Fruit fly (Drosophila melanogaster) whole organism, embryonic: ENCODE results near the gene SmydA-9.

Source experiments
- Abd-B ChIP-seq: fragments of 200-800 bp; sonication (Bioruptor generic); optimal IDR thresholded peaks from 2 replicates; lab custom pipeline; 2018; ENCODE audit warnings: missing biosample characterization, mild to moderate bottlenecking, missing genetic modification characterization, moderate library complexity
- B-H1 ChIP-seq: fragments of 200-800 bp; sonication (Bioruptor generic); IDR thresholded peaks from 3 replicates; pipeline ENCODE4 v1.3.6; 2022; ENCODE audit warnings: missing biosample characterization, missing genetic modification characterization
- Bgb ChIP-seq: fragments of 200-800 bp; sonication (Bioruptor generic); IDR thresholded peaks from 2 replicates; pipeline ENCODE4 v1.3.6; 2022; ENCODE audit warnings: missing biosample characterization, missing genetic modification characterization; ENCODE audit not compliant: partially characterized antibody
- CG10209 ChIP-seq: fragments of 200-800 bp; sonication (Bioruptor generic); optimal IDR thresholded peaks from 3 replicates; lab custom pipeline; 2017; ENCODE audit warnings: missing biosample characterization, mild to moderate bottlenecking, missing genetic modification characterization, missing genetic modification reagents
- CG11696 ChIP-seq: fragments of 200-800 bp; sonication (Bioruptor generic); IDR thresholded peaks from 2 replicates; pipeline ENCODE4 v1.3.6; 2022; ENCODE audit warnings: missing biosample characterization, missing genetic modification characterization
- CG13287 ChIP-seq: fragments of 200-800 bp; sonication (Bioruptor generic); IDR thresholded peaks from 2 replicates; pipeline ENCODE4 v1.3.6; 2022; ENCODE audit warnings: missing biosample characterization, missing genetic modification characterization; ENCODE audit not compliant: partially characterized antibody
- CG15514 ChIP-seq: fragments of 200-800 bp; sonication (Bioruptor generic); optimal IDR thresholded peaks from 3 replicates; lab custom pipeline; 2017; ENCODE audit warnings: missing biosample characterization, missing genetic modification characterization, mild to moderate bottlenecking, moderate library complexity, missing genetic modification reagents
- CG15696 ChIP-seq: fragments of 200-800 bp; sonication (Bioruptor generic); optimal IDR thresholded peaks from 2 replicates; lab custom pipeline; 2019; ENCODE audit warnings: missing biosample characterization, mild to moderate bottlenecking, missing genetic modification characterization, moderate library complexity
- CG16779 ChIP-seq: fragments of 200-800 bp; sonication (Bioruptor generic); IDR thresholded peaks from 2 replicates; pipeline ENCODE4 v1.3.6; 2022; ENCODE audit warnings: missing biosample characterization, missing genetic modification characterization
- CG17186 ChIP-seq: fragments of 200-800 bp; sonication (Bioruptor generic); optimal IDR thresholded peaks from 3 replicates; lab custom pipeline; 2017; ENCODE audit warnings: missing biosample characterization, missing genetic modification reagents, missing genetic modification characterization
- CG2129 ChIP-seq: fragments of 200-800 bp; sonication (Bioruptor generic); IDR thresholded peaks from 2 replicates; pipeline ENCODE4 v1.3.6; 2022; ENCODE audit warnings: missing biosample characterization, missing genetic modification characterization; ENCODE audit not compliant: partially characterized antibody
- CG31365 ChIP-seq: fragments of 200-800 bp; sonication (Bioruptor generic); optimal IDR thresholded peaks from 2 replicates; lab custom pipeline; 2018; ENCODE audit warnings: missing biosample characterization, mild to moderate bottlenecking, missing genetic modification characterization
- CG34224 ChIP-seq: fragments of 200-800 bp; sonication (Bioruptor generic); IDR thresholded peaks from 3 replicates; pipeline ENCODE4 v1.3.6; 2022; ENCODE audit warnings: missing biosample characterization, missing genetic modification characterization; ENCODE audit not compliant: partially characterized antibody
- CG3838 ChIP-seq: fragments of 200-800 bp; sonication (Bioruptor generic); optimal IDR thresholded peaks from 3 replicates; lab custom pipeline; 2016; ENCODE audit warnings: missing biosample characterization, missing genetic modification characterization
- CG3995 ChIP-seq: fragments of 200-800 bp; sonication (Bioruptor generic); optimal IDR thresholded peaks from 3 replicates; lab custom pipeline; 2016; ENCODE audit warnings: missing biosample characterization, missing genetic modification characterization
- CG43689 ChIP-seq: fragments of 200-800 bp; sonication (Bioruptor generic); IDR thresholded peaks from 2 replicates; pipeline ENCODE4 v1.3.6; 2022; ENCODE audit warnings: missing biosample characterization, missing genetic modification characterization
- CG4617 ChIP-seq: fragments of 200-800 bp; sonication (Bioruptor generic); optimal IDR thresholded peaks from 3 replicates; lab custom pipeline; 2016; ENCODE audit warnings: missing biosample characterization, missing genetic modification characterization, borderline replicate concordance
- CG5180 ChIP-seq: fragments of 200-800 bp; sonication (Bioruptor generic); optimal IDR thresholded peaks from 3 replicates; lab custom pipeline; 2017; ENCODE audit warnings: missing biosample characterization, missing genetic modification characterization, mild to moderate bottlenecking, moderate library complexity, missing genetic modification reagents
- CG6791 ChIP-seq: fragments of 200-800 bp; sonication (Bioruptor generic); IDR thresholded peaks from 3 replicates; pipeline ENCODE4 v1.3.6; 2022; ENCODE audit warnings: missing biosample characterization, missing genetic modification characterization; ENCODE audit not compliant: partially characterized antibody
- CG7963 ChIP-seq: fragments of 200-800 bp; sonication (Bioruptor generic); IDR thresholded peaks from 3 replicates; pipeline ENCODE4 v1.3.6; 2022; ENCODE audit warnings: missing biosample characterization, missing genetic modification characterization; ENCODE audit not compliant: partially characterized antibody
- CG8765 ChIP-seq: fragments of 200-800 bp; sonication (Bioruptor generic); IDR thresholded peaks from 2 replicates; pipeline ENCODE4 v1.3.6; 2022; ENCODE audit warnings: missing biosample characterization, missing genetic modification characterization
- CG9437 ChIP-seq: fragments of 200-800 bp; sonication (Bioruptor generic); optimal IDR thresholded peaks from 2 replicates; lab custom pipeline; 2018; ENCODE audit warnings: missing biosample characterization, mild to moderate bottlenecking, missing genetic modification characterization
- Chrac-16 ChIP-seq: fragments of 200-800 bp; sonication (Bioruptor generic); optimal IDR thresholded peaks from 3 replicates; lab custom pipeline; 2016; ENCODE audit warnings: missing biosample characterization, missing genetic modification characterization
- Dll ChIP-seq: fragments of 200-800 bp; sonication (Bioruptor generic); IDR thresholded peaks from 4 replicates; pipeline ENCODE4 v1.3.6; 2022; ENCODE audit warnings: missing biosample characterization, missing genetic modification characterization; ENCODE audit not compliant: partially characterized antibody
- Doc3 ChIP-seq: fragments of 200-800 bp; sonication (Bioruptor generic); IDR thresholded peaks from 3 replicates; pipeline ENCODE4 v1.3.6; 2022; ENCODE audit warnings: missing biosample characterization, missing genetic modification characterization; ENCODE audit not compliant: partially characterized antibody
- Gug ChIP-seq: fragments of 200-800 bp; sonication (Bioruptor generic); IDR thresholded peaks from 4 replicates; pipeline ENCODE4 v1.3.6; 2022; ENCODE audit warnings: missing biosample characterization, missing genetic modification characterization
- Mes4 ChIP-seq: fragments of 200-800 bp; sonication (Bioruptor generic); optimal IDR thresholded peaks from 2 replicates; lab custom pipeline; 2016; ENCODE audit warnings: missing biosample characterization, missing genetic modification characterization
- NK7.1 ChIP-seq: fragments of 200-800 bp; sonication (Bioruptor generic); optimal IDR thresholded peaks from 3 replicates; lab custom pipeline; 2016; ENCODE audit warnings: missing biosample characterization, missing genetic modification characterization
- Scr ChIP-seq: fragments of 200-800 bp; sonication (Bioruptor generic); IDR thresholded peaks from 2 replicates; pipeline ENCODE4 v1.3.6; 2022; ENCODE audit warnings: missing biosample characterization, missing genetic modification characterization; ENCODE audit not compliant: partially characterized antibody
- Sin3A ChIP-seq: fragments of >200 bp; optimal IDR thresholded peaks from 2 replicates; lab custom pipeline; 2018
- Sry-δ ChIP-seq: fragments of 200-800 bp; sonication (Bioruptor generic); optimal IDR thresholded peaks from 2 replicates; lab custom pipeline; 2016; ENCODE audit warnings: missing biosample characterization, missing genetic modification characterization
- ato ChIP-seq: fragments of 200-800 bp; sonication (Bioruptor generic); IDR thresholded peaks from 2 replicates; pipeline ENCODE4 v1.3.6; 2022; ENCODE audit warnings: missing biosample characterization, missing genetic modification characterization; ENCODE audit not compliant: partially characterized antibody
- bbx ChIP-seq: fragments of 200-800 bp; sonication (Bioruptor generic); IDR thresholded peaks from 2 replicates; pipeline ENCODE4 v1.3.6; 2022; ENCODE audit warnings: missing biosample characterization, missing genetic modification characterization; ENCODE audit not compliant: partially characterized antibody
- chinmo ChIP-seq: fragments of 200-800 bp; sonication (Bioruptor generic); IDR thresholded peaks from 4 replicates; pipeline ENCODE4 v1.3.6; 2022; ENCODE audit warnings: missing biosample characterization, missing genetic modification characterization; ENCODE audit not compliant: partially characterized antibody
- chn ChIP-seq: fragments of 200-800 bp; sonication (Bioruptor generic); optimal IDR thresholded peaks from 2 replicates; lab custom pipeline; 2016; ENCODE audit warnings: missing biosample characterization, missing genetic modification characterization
- dmrt99B ChIP-seq: fragments of 200-800 bp; sonication (Bioruptor generic); optimal IDR thresholded peaks from 2 replicates; lab custom pipeline; 2018; ENCODE audit warnings: missing biosample characterization, mild to moderate bottlenecking, missing genetic modification characterization, moderate library complexity
- hbn ChIP-seq: fragments of 200-800 bp; sonication (Bioruptor generic); IDR thresholded peaks from 2 replicates; pipeline ENCODE4 v1.3.6; 2022; ENCODE audit warnings: missing biosample characterization, missing genetic modification characterization; ENCODE audit not compliant: partially characterized antibody
- knrl ChIP-seq: fragments of 200-800 bp; sonication (Bioruptor generic); IDR thresholded peaks from 3 replicates; pipeline ENCODE4 v1.3.6; 2022; ENCODE audit warnings: missing biosample characterization, missing genetic modification characterization; ENCODE audit not compliant: partially characterized antibody
- pita ChIP-seq: fragments of 200-800 bp; sonication (Bioruptor generic); optimal IDR thresholded peaks from 2 replicates; lab custom pipeline; 2017; ENCODE audit warnings: missing biosample characterization, mild to moderate bottlenecking, missing genetic modification characterization
- prd ChIP-seq, 3 experiments: fragments of >200 bp in 2 of 3; fragments of 200-800 bp in 1 of 3; sonication (Bioruptor generic) in 1 of 3; optimal IDR thresholded peaks in 2 of 3; IDR thresholded peaks in 1 of 3; 2 replicates in 2 of 3; 3 replicates in 1 of 3; pipeline versions ENCODE4 v1.3.6 to Lab custom; 2017 to 2022; ENCODE audit warnings: missing biosample characterization in 1 of 3, missing genetic modification characterization in 1 of 3
- pzg ChIP-seq: fragments of 200-800 bp; sonication (Bioruptor generic); optimal IDR thresholded peaks from 3 replicates; lab custom pipeline; 2018; ENCODE audit warnings: missing biosample characterization, mild to moderate bottlenecking, missing genetic modification characterization, moderate library complexity
- sima ChIP-seq: fragments of 200-800 bp; sonication (Bioruptor generic); optimal IDR thresholded peaks from 2 replicates; lab custom pipeline; 2016; ENCODE audit warnings: missing biosample characterization, missing genetic modification characterization
- sna ChIP-seq: fragments of 200-800 bp; sonication (Bioruptor generic); IDR thresholded peaks from 2 replicates; pipeline ENCODE4 v1.3.6; 2022; ENCODE audit warnings: missing biosample characterization, missing genetic modification characterization; ENCODE audit not compliant: partially characterized antibody
- stwl ChIP-seq: fragments of 200-800 bp; sonication (Bioruptor generic); optimal IDR thresholded peaks from 3 replicates; lab custom pipeline; 2018; ENCODE audit warnings: missing biosample characterization, mild to moderate bottlenecking, missing genetic modification characterization, moderate library complexity
- tna ChIP-seq: fragments of 200-800 bp; sonication (Bioruptor generic); IDR thresholded peaks from 2 replicates; pipeline ENCODE4 v1.3.6; 2022; ENCODE audit warnings: missing biosample characterization, missing genetic modification characterization; ENCODE audit not compliant: partially characterized antibody
- usp ChIP-seq: fragments of >200 bp; optimal IDR thresholded peaks from 2 replicates; lab custom pipeline; 2017; ENCODE audit warnings: missing biosample characterization, missing genetic modification characterization
- zen2 ChIP-seq: fragments of 200-800 bp; sonication (Bioruptor generic); IDR thresholded peaks from 3 replicates; pipeline ENCODE4 v1.3.6; 2022; ENCODE audit warnings: missing biosample characterization, missing genetic modification characterization; ENCODE audit not compliant: partially characterized antibody

The SmydA-9 gene

dm6 chrX:9161912-9162311, 48.8 kb downstream of the SmydA-9 start, which contains the start of the genes Zpr1 and CG44532 (continued):
- peak; percentile 52 for TF ChIP-seq CG34224 (GFP tag; lab: Robert Waterston, UW)
- TF ChIP-seq CG8765 (GFP tag; lab: Robert Waterston, UW): no peak
- peak; percentile 71 for TF ChIP-seq CG6791 (GFP tag; lab: Robert Waterston, UW)
- TF ChIP-seq CG10209 (GFP tag; lab: Kevin White, UChicago): no peak
- peak; percentile 58 for TF ChIP-seq pzg
- peak; percentile 56; the same call in 1 of the 2 replicates for TF ChIP-seq sna (GFP tag; lab: Robert Waterston, UW)
- TF ChIP-seq bbx (GFP tag; lab: Robert Waterston, UW): peak; percentile 55; the same call in 1 of the 2 replicates
- TF ChIP-seq CG3838 (GFP tag; lab: Kevin White, UChicago): no peak
- TF ChIP-seq chinmo (GFP tag; lab: Robert Waterston, UW): 0 out of 4 replicates have a peak, but pooled peaks have one; percentile 64
- TF ChIP-seq Sin3A: peak; percentile 19
- TF ChIP-seq hbn (GFP tag; lab: Robert Waterston, UW): peak; percentile 49
- TF ChIP-seq chn (GFP tag; lab: Kevin White, UChicago): no peak
- TF ChIP-seq knrl (GFP tag; lab: Robert Waterston, UW): peak; percentile 62; the same call in 2 of the 3 replicates
- TF ChIP-seq Sry-δ (GFP tag; lab: Kevin White, UChicago): peak; percentile 67
- TF ChIP-seq CG9437 (GFP tag; lab: Kevin White, UChicago): no peak
- no peak for TF ChIP-seq CG11696 (GFP tag; lab: Robert Waterston, UW)
- 0 out of 2 replicates have a peak, but pooled peaks have one; percentile 14 for TF ChIP-seq tna (GFP tag; lab: Robert Waterston, UW)
- no peak for TF ChIP-seq CG43689 (GFP tag; lab: Robert Waterston, UW)
- TF ChIP-seq CG31365 (tag; lab: Kevin White, UChicago): no peak
- peak; percentile 49; the same call in 1 of the 3 replicates for TF ChIP-seq CG7963 (GFP tag; lab: Robert Waterston, UW)
- TF ChIP-seq CG5180 (GFP tag; lab: Kevin White, UChicago): no peak
- TF ChIP-seq pita: no peak
- peak; percentile 65 for TF ChIP-seq Scr (GFP tag; lab: Robert Waterston, UW)
- TF ChIP-seq NK7.1 (GFP tag; lab: Kevin White, UChicago): no peak
- peak; percentile 24 for TF ChIP-seq stwl (tag; lab: Kevin White, UChicago)
- TF ChIP-seq zen2 (GFP tag; lab: Robert Waterston, UW): peak; percentile 20; the same call in 1 of the 3 replicates
- no peak; the same call in none of the 2 replicates for TF ChIP-seq CG2129
- TF ChIP-seq Dll (GFP tag; lab: Robert Waterston, UW): peak; percentile 67
- TF ChIP-seq usp (GFP tag; lab: Kevin White, UChicago): no peak
- peak; percentile 27 for TF ChIP-seq CG15514 (GFP tag; lab: Kevin White, UChicago)
- no peak for TF ChIP-seq CG16779 (GFP tag; lab: Robert Waterston, UW)
- TF ChIP-seq Doc3 (GFP tag; lab: Robert Waterston, UW): peak; percentile 50; the same call in 2 of the 3 replicates
- no peak for TF ChIP-seq dmrt99B (tag; lab: Kevin White, UChicago)
- TF ChIP-seq ato (GFP tag; lab: Robert Waterston, UW): 0 out of 2 replicates have a peak, but pooled peaks have one; percentile 23
- TF ChIP-seq Mes4: no peak
- TF ChIP-seq CG15696 (tag; lab: Kevin White, UChicago): no peak
- peak; percentile 39 for TF ChIP-seq CG17186
- TF ChIP-seq Gug: no peak
- TF ChIP-seq CG3995 (GFP tag; lab: Kevin White, UChicago): peak; percentile 7
- TF ChIP-seq sima (GFP tag; lab: Kevin White, UChicago): no peak
- peak; percentile 75 for TF ChIP-seq Bgb (GFP tag; lab: Robert Waterston, UW)
- no peak for TF ChIP-seq B-H1
- TF ChIP-seq prd (optimal IDR thresholded peaks at IDR 0.05; lab: Kevin White, UChicago): no peak
- no peak for TF ChIP-seq prd (GFP tag; IDR thresholded peaks at IDR 0.05; lab: Robert Waterston, UW)
- TF ChIP-seq Abd-B (GFP tag; lab: Kevin White, UChicago): no peak
- no peak for TF ChIP-seq Chrac-16
- TF ChIP-seq CG4617 (GFP tag; lab: Kevin White, UChicago): peak; percentile 21
- peak; percentile 77 for TF ChIP-seq CG13287 (GFP tag; lab: Robert Waterston, UW)
